Worm (Caenorhabditis elegans) whole organism, L4/young adult: Measurements from ENCODE around the gene srpa-72.

Source experiments
- W03F9.2 ChIP-seq: fragments of 150-350 bp; optimal IDR thresholded peaks from 2 replicates; lab custom pipeline; 2014; ENCODE audit warnings: missing biosample characterization, missing genetic modification characterization
- dao-5 ChIP-seq: sonication (generic microtip); optimal IDR thresholded peaks from 2 replicates; lab custom pipeline; 2016; ENCODE audit warnings: missing genotype, missing genetic modification characterization, moderate library complexity, missing compliant biosample characterization
- him-1 ChIP-seq: sonication (generic microtip); optimal IDR thresholded peaks from 2 replicates; lab custom pipeline; 2016; ENCODE audit warnings: missing genotype, missing genetic modification reagents, missing genetic modification characterization, missing compliant biosample characterization

- TF ChIP-seq him-1 (no peak), dao-5 (no peak), W03F9.2 (tag; lab: Kevin White, UChicago) (no peak)
Measured at ce11 chrII:2783380-2783779, 3.9 kb upstream of the srpa-72 start.
